Fruit fly (Drosophila melanogaster) whole organism, adult: ENCODE results near the gene U2af38.

Experiments
- CG14711 ChIP-seq: fragments of 200-800 bp; sonication (Bioruptor generic); optimal IDR thresholded peaks from 2 replicates; lab custom pipeline; 2018; ENCODE audit warnings: missing biosample characterization, mild to moderate bottlenecking, missing genetic modification characterization, moderate library complexity
- CG7045 ChIP-seq: fragments of 200-800 bp; sonication (Bioruptor generic); optimal IDR thresholded peaks from 2 replicates; lab custom pipeline; 2017; ENCODE audit warnings: missing biosample characterization, mild to moderate bottlenecking, missing genetic modification characterization
- cnc ChIP-seq, 2 experiments: fragments of >200 bp; optimal IDR thresholded peaks; 2 replicates each; lab custom pipeline; 2017
- tj ChIP-seq: fragments of 200-800 bp; sonication (Bioruptor generic); optimal IDR thresholded peaks from 3 replicates; lab custom pipeline; 2017; ENCODE audit warnings: missing biosample characterization, mild to moderate bottlenecking, missing genetic modification characterization, moderate library complexity

DNA sequence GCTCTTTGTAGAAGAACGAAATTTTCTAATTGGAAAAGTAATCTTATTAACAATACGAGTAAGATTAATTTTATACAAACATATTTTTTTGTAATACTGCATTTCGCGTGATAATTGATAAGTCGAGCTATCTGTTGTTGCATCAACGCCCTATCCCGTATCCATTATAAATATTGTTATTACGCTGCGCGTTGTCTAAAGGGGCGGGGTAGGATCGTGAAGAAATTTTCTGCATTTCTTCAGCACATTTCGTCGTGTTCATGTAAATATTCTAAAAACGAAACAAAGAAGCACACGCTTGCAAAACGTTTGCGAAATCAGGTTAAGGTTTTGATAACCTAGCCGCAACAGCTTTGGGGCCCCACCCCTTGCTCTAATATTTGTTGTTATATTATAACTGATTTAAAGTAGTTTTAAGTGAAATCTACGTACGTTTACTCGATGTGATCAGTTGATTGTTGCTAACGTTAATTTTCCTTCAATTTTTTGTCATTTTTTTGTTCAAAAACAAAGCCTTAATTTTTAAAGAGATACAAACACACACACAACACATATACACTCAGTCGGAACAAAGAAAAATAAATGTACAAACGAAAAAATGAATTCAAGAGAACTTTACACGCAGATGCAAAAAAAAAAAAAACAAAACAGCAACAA lies 9.0 kb upstream of the U2af38 start:
- TF ChIP-seq CG7045 (GFP tag; lab: Kevin White, UChicago) (no peak), tj (peak; percentile 66), CG14711 (tag; lab: Kevin White, UChicago) (no peak), cnc (optimal IDR thresholded peaks at IDR 0.05; lab: Kevin White, UChicago) (no peak)
